Fruit fly (Drosophila melanogaster): ENCODE measurements around the gene Leash.

The Leash gene

dm6 chr3R:10878628-10879027, 6.7 kb upstream of the Leash start:
- TF ChIP-seq CG32264 (GFP tag; optimal IDR thresholded peaks at IDR 0.05), result no peak
- no peak for TF ChIP-seq tai (GFP tag; optimal IDR thresholded peaks at IDR 0.05)
- no peak for TF ChIP-seq usp (GFP tag; optimal IDR thresholded peaks at IDR 0.05)
- TF ChIP-seq CrebA (GFP tag; optimal IDR thresholded peaks at IDR 0.05; ENCODE audit: borderline replicate concordance), result no peak
- TF ChIP-seq Jra (GFP tag; optimal IDR thresholded peaks at IDR 0.05), result no peak

- TF ChIP-seq CG32264 (GFP tag; optimal IDR thresholded peaks at IDR 0.05) (no peak), Jra (GFP tag; optimal IDR thresholded peaks at IDR 0.05) (no peak)
These were observed 6.1 kb upstream of the Leash start, which contains the start of gene CG14695 for dm6 chr3R:10879219-10879618. CG14695 (minus strand) TSS chr3R:10879319.

- TF ChIP-seq dsf (GFP tag; optimal IDR thresholded peaks at IDR 0.05; ENCODE audit: borderline replicate concordance) (no peak), ey (GFP tag; optimal IDR thresholded peaks at IDR 0.05) (peak; percentile 52), Vsx2 (GFP tag; optimal IDR thresholded peaks at IDR 0.05; ENCODE audit: partially characterized antibody) (no peak), Abd-B (GFP tag; optimal IDR thresholded peaks at IDR 0.05) (no peak), Hnf4 (GFP tag; optimal IDR thresholded peaks at IDR 0.05) (peak; percentile 71), CG9705 (GFP tag; optimal IDR thresholded peaks at IDR 0.05) (peak; percentile 30), br (GFP tag; optimal IDR thresholded peaks at IDR 0.05) (peak; percentile 39), Hr83 (GFP tag; optimal IDR thresholded peaks at IDR 0.05; ENCODE audit: poor library complexity, severe bottlenecking) (no peak), Dif (GFP tag; optimal IDR thresholded peaks at IDR 0.05; ENCODE audit: partially characterized antibody) (no peak), dmrt93B (GFP tag; optimal IDR thresholded peaks at IDR 0.05) (no peak), dl (GFP tag; optimal IDR thresholded peaks at IDR 0.05; ENCODE audit: insufficient read depth in 1 of 2, partially characterized antibody in 2 of 2) (no peak), woc (GFP tag; optimal IDR thresholded peaks at IDR 0.05) (peak; percentile 91), pan (optimal IDR thresholded peaks at IDR 0.05) (no peak), N (GFP tag; optimal IDR thresholded peaks at IDR 0.05) (no peak), GATAd (GFP tag; optimal IDR thresholded peaks at IDR 0.05) (no peak), OdsH (GFP tag; optimal IDR thresholded peaks at IDR 0.05) (no peak), rgr (GFP tag; optimal IDR thresholded peaks at IDR 0.05) (peak; percentile 52), sv (GFP tag; optimal IDR thresholded peaks at IDR 0.05) (peak; percentile 60), Sp1 (GFP tag; optimal IDR thresholded peaks at IDR 0.05) (peak; percentile 21), sage (GFP tag; optimal IDR thresholded peaks at IDR 0.05) (no peak), brk (GFP tag; optimal IDR thresholded peaks at IDR 0.05) (no peak), Myc (optimal IDR thresholded peaks at IDR 0.05) (peak; percentile 97), jim (GFP tag; optimal IDR thresholded peaks at IDR 0.05) (no peak), psq (GFP tag; optimal IDR thresholded peaks at IDR 0.05) (peak; percentile 2), Dfd (GFP tag; optimal IDR thresholded peaks at IDR 0.05) (no peak), tai (GFP tag; optimal IDR thresholded peaks at IDR 0.05) (no peak), Hr78 (GFP tag; optimal IDR thresholded peaks at IDR 0.05) (no peak), Mio (GFP tag; optimal IDR thresholded peaks at IDR 0.05) (no peak), Jra (GFP tag; optimal IDR thresholded peaks at IDR 0.05) (peak; percentile 63), foxo (GFP tag; optimal IDR thresholded peaks at IDR 0.05) (peak in 1 of 2 experiments; percentile 34), CrebA (GFP tag; optimal IDR thresholded peaks at IDR 0.05; ENCODE audit: borderline replicate concordance) (no peak), lola (GFP tag; optimal IDR thresholded peaks at IDR 0.05) (no peak), usp (GFP tag; optimal IDR thresholded peaks at IDR 0.05) (no peak), fru (GFP tag; optimal IDR thresholded peaks at IDR 0.05) (peak; percentile 82), CG32264 (GFP tag; optimal IDR thresholded peaks at IDR 0.05) (peak; percentile 13), HLH106 (tag; optimal IDR thresholded peaks at IDR 0.05) (peak; percentile 57), Rel (GFP tag; optimal IDR thresholded peaks at IDR 0.05) (no peak), Rel (tag; optimal IDR thresholded peaks at IDR 0.05) (peak; percentile 22), h (GFP tag; optimal IDR thresholded peaks at IDR 0.05) (peak; percentile 55)
These were observed 3.3 kb upstream of the Leash start, which contains the start of gene Tpc1 for dm6 chr3R:10881824-10882559. Tpc1 (minus strand) TSS chr3R:10882188.
